Worm (Caenorhabditis elegans): Measurements from ENCODE around the gene sdz-18.

sdz-18 gene

ce11 chrII:1688813-1689212 lies 17.5 kb downstream of the sdz-18 start, which contains the start of the genes fbxb-18 and fbxb-19:
TSS of gene fbxb-18 (minus strand) at chrII:1688913.
TSS of gene fbxb-19 (minus strand) at chrII:1689181.
- no peak for TF ChIP-seq mls-2 (tag; optimal IDR thresholded peaks at IDR 0.05)
- no peak for TF ChIP-seq ztf-11 (tag; optimal IDR thresholded peaks at IDR 0.05)
- TF ChIP-seq unc-62 (GFP tag; optimal IDR thresholded peaks at IDR 0.05) = no peak
- TF ChIP-seq pha-4 (tag; optimal IDR thresholded peaks at IDR 0.05) = no peak
- TF ChIP-seq zip-8 (tag; optimal IDR thresholded peaks at IDR 0.05) = no peak
- TF ChIP-seq ham-2 (GFP tag; optimal IDR thresholded peaks at IDR 0.05) = no peak
- no peak for TF ChIP-seq unc-120 (tag; optimal IDR thresholded peaks at IDR 0.05; ENCODE audit: poor library complexity, severe bottlenecking)
- no peak for TF ChIP-seq ceh-39 (tag; optimal IDR thresholded peaks at IDR 0.05)
- TF ChIP-seq drap-1 (GFP tag; optimal IDR thresholded peaks at IDR 0.05) = no peak
- no peak for TF ChIP-seq mab-5 (tag; optimal IDR thresholded peaks at IDR 0.05)
- TF ChIP-seq nhr-76 (tag; optimal IDR thresholded peaks at IDR 0.05) = no peak
- TF ChIP-seq lsy-2 (tag; optimal IDR thresholded peaks at IDR 0.05) = no peak
- TF ChIP-seq lin-13 (tag; optimal IDR thresholded peaks at IDR 0.05) = no peak

- TF ChIP-seq unc-62 (GFP tag; optimal IDR thresholded peaks at IDR 0.05) (no peak), nhr-28 (tag; optimal IDR thresholded peaks at IDR 0.05) (no peak), sem-2 (GFP tag; optimal IDR thresholded peaks at IDR 0.05) (no peak), mep-1 (tag; optimal IDR thresholded peaks at IDR 0.05) (no peak), unc-120 (tag; optimal IDR thresholded peaks at IDR 0.05; ENCODE audit: poor library complexity, severe bottlenecking) (no peak), cnd-1 (tag; optimal IDR thresholded peaks at IDR 0.05) (no peak), mab-5 (tag; optimal IDR thresholded peaks at IDR 0.05) (no peak), unc-39 (tag; optimal IDR thresholded peaks at IDR 0.05) (no peak), ceh-43 (GFP tag; optimal IDR thresholded peaks at IDR 0.05) (no peak), ceh-39 (tag; optimal IDR thresholded peaks at IDR 0.05) (no peak), blmp-1 (tag; optimal IDR thresholded peaks at IDR 0.05) (no peak), ceh-83 (GFP tag; optimal IDR thresholded peaks at IDR 0.05) (no peak), flh-1 (GFP tag; optimal IDR thresholded peaks at IDR 0.05) (no peak), elt-3 (tag; optimal IDR thresholded peaks at IDR 0.05) (no peak), snpc-4 (tag; optimal IDR thresholded peaks at IDR 0.05) (no peak), zip-8 (tag; optimal IDR thresholded peaks at IDR 0.05) (no peak), nhr-76 (tag; optimal IDR thresholded peaks at IDR 0.05) (no peak), drap-1 (GFP tag; optimal IDR thresholded peaks at IDR 0.05) (no peak)
Measured at ce11 chrII:1683742-1684141, 22.5 kb downstream of the sdz-18 start, which contains the start of gene fbxb-25. TSS of gene fbxb-25 (plus strand) at chrII:1684042.

ce11 chrII:1682218-1682617 lies 24.1 kb downstream of the sdz-18 start, which contains the start of gene fbxb-26:
TSS of gene fbxb-26 (plus strand) at chrII:1682518.
- TF ChIP-seq blmp-1 (tag; optimal IDR thresholded peaks at IDR 0.05) (no peak), elt-1 (tag; optimal IDR thresholded peaks at IDR 0.05; ENCODE audit: borderline replicate concordance, insufficient read depth) (no peak), flh-1 (GFP tag; optimal IDR thresholded peaks at IDR 0.05) (no peak), nhr-237 (tag; optimal IDR thresholded peaks at IDR 0.05) (no peak), unc-62 (GFP tag; optimal IDR thresholded peaks at IDR 0.05) (no peak), M03D4.4 (tag; optimal IDR thresholded peaks at IDR 0.05) (no peak)

ce11 chrII:1679081-1679480 lies 27.2 kb downstream of the sdz-18 start, which contains the start of gene irld-36:
TSS of gene irld-36 (plus strand) at chrII:1679381.
- TF ChIP-seq mab-5 (tag; optimal IDR thresholded peaks at IDR 0.05) (no peak), snpc-4 (tag; optimal IDR thresholded peaks at IDR 0.05) (no peak), elt-1 (tag; optimal IDR thresholded peaks at IDR 0.05; ENCODE audit: borderline replicate concordance, insufficient read depth) (no peak), mls-2 (tag; optimal IDR thresholded peaks at IDR 0.05) (no peak), nhr-2 (tag; optimal IDR thresholded peaks at IDR 0.05) (no peak), ceh-43 (GFP tag; optimal IDR thresholded peaks at IDR 0.05) (no peak), sptf-1 (tag; optimal IDR thresholded peaks at IDR 0.05) (no peak), nhr-12 (tag; optimal IDR thresholded peaks at IDR 0.05) (no peak), unc-62 (GFP tag; optimal IDR thresholded peaks at IDR 0.05) (no peak)

- TF ChIP-seq lin-32 (GFP tag; optimal IDR thresholded peaks at IDR 0.05) = no peak
- no peak for TF ChIP-seq mep-1 (tag; optimal IDR thresholded peaks at IDR 0.05)
- no peak for TF ChIP-seq unc-120 (tag; optimal IDR thresholded peaks at IDR 0.05; ENCODE audit: poor library complexity, severe bottlenecking)
- no peak for TF ChIP-seq flh-1 (GFP tag; optimal IDR thresholded peaks at IDR 0.05)
- no peak for TF ChIP-seq nhr-76 (tag; optimal IDR thresholded peaks at IDR 0.05)
- TF ChIP-seq drap-1 (GFP tag; optimal IDR thresholded peaks at IDR 0.05) = no peak
- no peak for TF ChIP-seq M03D4.4 (tag; optimal IDR thresholded peaks at IDR 0.05)
- TF ChIP-seq mab-5 (tag; optimal IDR thresholded peaks at IDR 0.05) = no peak
- no peak for TF ChIP-seq ceh-43 (GFP tag; optimal IDR thresholded peaks at IDR 0.05)
- TF ChIP-seq zip-8 (tag; optimal IDR thresholded peaks at IDR 0.05) = no peak
- no peak for TF ChIP-seq lin-13 (tag; optimal IDR thresholded peaks at IDR 0.05)
- no peak for TF ChIP-seq ceh-39 (tag; optimal IDR thresholded peaks at IDR 0.05)
- no peak for TF ChIP-seq ceh-83 (GFP tag; optimal IDR thresholded peaks at IDR 0.05)
- no peak for TF ChIP-seq ztf-11 (tag; optimal IDR thresholded peaks at IDR 0.05)
- no peak for TF ChIP-seq unc-39 (tag; optimal IDR thresholded peaks at IDR 0.05)
Measured at ce11 chrII:1676088-1676487, 30.2 kb downstream of the sdz-18 start, which contains the start of gene fbxb-17. TSS of gene fbxb-17 (plus strand) at chrII:1676388.
